Fruit fly (Drosophila melanogaster) whole organism, embryonic: ENCODE data around the gene CG32650.

Source experiments
- Abd-B ChIP-seq: fragments of 200-800 bp; sonication (Bioruptor generic); optimal IDR thresholded peaks from 2 replicates; lab custom pipeline; 2018; ENCODE audit warnings: missing biosample characterization, mild to moderate bottlenecking, missing genetic modification characterization, moderate library complexity
- B-H2 ChIP-seq: fragments of 200-800 bp; sonication (Bioruptor generic); optimal IDR thresholded peaks from 2 replicates; lab custom pipeline; 2018; ENCODE audit warnings: missing biosample characterization, mild to moderate bottlenecking, missing genetic modification characterization
- CG10267 ChIP-seq: fragments of 200-800 bp; sonication (Bioruptor generic); optimal IDR thresholded peaks from 2 replicates; lab custom pipeline; 2018; ENCODE audit warnings: missing biosample characterization, mild to moderate bottlenecking, missing genetic modification characterization, moderate library complexity
- CG11093 ChIP-seq: fragments of 200-800 bp; sonication (Bioruptor generic); IDR thresholded peaks from 3 replicates; pipeline ENCODE4 v1.3.6; 2022; ENCODE audit warnings: missing biosample characterization, missing genetic modification characterization
- CG11247 ChIP-seq: fragments of 200-800 bp; sonication (Bioruptor generic); IDR thresholded peaks from 2 replicates; pipeline ENCODE4 v1.3.6; 2022; ENCODE audit warnings: missing biosample characterization, missing genetic modification characterization
- CG12104 ChIP-seq: fragments of 200-800 bp; sonication (Bioruptor generic); optimal IDR thresholded peaks from 3 replicates; lab custom pipeline; 2016; ENCODE audit warnings: missing biosample characterization, missing genetic modification characterization
- CG12299 ChIP-seq: fragments of 200-800 bp; sonication (Bioruptor generic); optimal IDR thresholded peaks from 2 replicates; lab custom pipeline; 2018; ENCODE audit warnings: missing biosample characterization, mild to moderate bottlenecking, missing genetic modification characterization
- CG13424 ChIP-seq: fragments of 200-800 bp; sonication (Bioruptor generic); optimal IDR thresholded peaks from 2 replicates; lab custom pipeline; 2019; ENCODE audit warnings: missing biosample characterization, mild to moderate bottlenecking, missing genetic modification characterization, moderate library complexity
- CG15269 ChIP-seq: fragments of 200-800 bp; sonication (Bioruptor generic); optimal IDR thresholded peaks from 2 replicates; lab custom pipeline; 2018; ENCODE audit warnings: missing biosample characterization, mild to moderate bottlenecking, missing genetic modification characterization, moderate library complexity
- CG15696 ChIP-seq: fragments of 200-800 bp; sonication (Bioruptor generic); optimal IDR thresholded peaks from 2 replicates; lab custom pipeline; 2019; ENCODE audit warnings: missing biosample characterization, mild to moderate bottlenecking, missing genetic modification characterization, moderate library complexity
- CG16813 ChIP-seq: fragments of 200-800 bp; sonication (Bioruptor generic); IDR thresholded peaks from 3 replicates; pipeline ENCODE4 v1.3.6; 2022; ENCODE audit warnings: missing biosample characterization, missing genetic modification characterization; ENCODE audit not compliant: partially characterized antibody
- CG1832 ChIP-seq: fragments of 200-800 bp; sonication (Bioruptor generic); optimal IDR thresholded peaks from 2 replicates; lab custom pipeline; 2017; ENCODE audit warnings: missing biosample characterization, mild to moderate bottlenecking, missing genetic modification characterization, inconsistent platforms
- CG2116 ChIP-seq: fragments of 200-800 bp; sonication (Bioruptor generic); optimal IDR thresholded peaks from 3 replicates; lab custom pipeline; 2018; ENCODE audit warnings: missing biosample characterization, mild to moderate bottlenecking, missing genetic modification characterization
- CG2129 ChIP-seq: fragments of 200-800 bp; sonication (Bioruptor generic); IDR thresholded peaks from 2 replicates; pipeline ENCODE4 v1.3.6; 2022; ENCODE audit warnings: missing biosample characterization, missing genetic modification characterization; ENCODE audit not compliant: partially characterized antibody
- CG32767 ChIP-seq: fragments of 200-800 bp; sonication (Bioruptor generic); IDR thresholded peaks from 2 replicates; pipeline ENCODE4 v1.3.6; 2022; ENCODE audit warnings: missing biosample characterization, missing genetic modification characterization
- CG33213 ChIP-seq: fragments of 200-800 bp; sonication (Bioruptor generic); optimal IDR thresholded peaks from 3 replicates; lab custom pipeline; 2016; ENCODE audit warnings: missing biosample characterization, missing genetic modification characterization
- CG3726 ChIP-seq: fragments of 200-800 bp; sonication (Bioruptor generic); IDR thresholded peaks from 3 replicates; pipeline ENCODE4, ENCODE4 v1.3.6; 2022; ENCODE audit warnings: missing biosample characterization, missing genetic modification characterization
- CG5180 ChIP-seq: fragments of 200-800 bp; sonication (Bioruptor generic); optimal IDR thresholded peaks from 3 replicates; lab custom pipeline; 2017; ENCODE audit warnings: missing biosample characterization, missing genetic modification characterization, mild to moderate bottlenecking, moderate library complexity, missing genetic modification reagents
- CG6175 ChIP-seq: fragments of 200-800 bp; sonication (Bioruptor generic); IDR thresholded peaks from 3 replicates; pipeline ENCODE4 v1.3.6; 2022; ENCODE audit warnings: missing biosample characterization, missing genetic modification characterization
- CG6813 ChIP-seq: fragments of 200-800 bp; sonication (Bioruptor generic); optimal IDR thresholded peaks from 2 replicates; lab custom pipeline; 2017; ENCODE audit warnings: missing biosample characterization, missing genetic modification characterization, mild to moderate bottlenecking, moderate library complexity, missing genetic modification reagents
- CG8281 ChIP-seq: fragments of 200-800 bp; sonication (Bioruptor generic); optimal IDR thresholded peaks from 2 replicates; lab custom pipeline; 2018; ENCODE audit warnings: missing biosample characterization, mild to moderate bottlenecking, missing genetic modification characterization, moderate library complexity
- CG9932 ChIP-seq: fragments of 200-800 bp; sonication (Bioruptor generic); IDR thresholded peaks from 2 replicates; pipeline ENCODE4 v1.3.6; 2022; ENCODE audit warnings: missing biosample characterization, missing genetic modification characterization
- CkIIα-i1 ChIP-seq: fragments of 200-800 bp; sonication (Bioruptor generic); IDR thresholded peaks from 2 replicates; pipeline ENCODE4 v1.3.6; 2022; ENCODE audit warnings: missing biosample characterization, missing genetic modification characterization
- Dek ChIP-seq: fragments of 200-800 bp; sonication (Bioruptor generic); optimal IDR thresholded peaks from 3 replicates; lab custom pipeline; 2019; ENCODE audit warnings: missing biosample characterization, mild to moderate bottlenecking, missing genetic modification characterization, moderate library complexity
- Drgx ChIP-seq: fragments of 200-800 bp; sonication (Bioruptor generic); IDR thresholded peaks from 2 replicates; pipeline ENCODE4 v1.3.6; 2022; ENCODE audit warnings: missing biosample characterization, missing genetic modification characterization
- ERR ChIP-seq: fragments of 200-800 bp; sonication (Bioruptor generic); optimal IDR thresholded peaks from 2 replicates; lab custom pipeline; 2016; ENCODE audit warnings: missing biosample characterization, missing genetic modification characterization
- HLH3B ChIP-seq: fragments of 200-800 bp; sonication (Bioruptor generic); IDR thresholded peaks from 2 replicates; pipeline ENCODE4 v1.3.6; 2022; ENCODE audit warnings: missing biosample characterization, missing genetic modification characterization
- HmgZ ChIP-seq: fragments of 200-800 bp; sonication (Bioruptor generic); optimal IDR thresholded peaks from 2 replicates; lab custom pipeline; 2018; ENCODE audit warnings: missing biosample characterization, mild to moderate bottlenecking, missing genetic modification characterization
- Hmr ChIP-seq: fragments of 200-800 bp; sonication (Bioruptor generic); optimal IDR thresholded peaks from 3 replicates; lab custom pipeline; 2017; ENCODE audit warnings: mild to moderate bottlenecking, missing biosample characterization, missing genetic modification reagents, missing genetic modification characterization
- Hmx ChIP-seq: fragments of 200-800 bp; sonication (Bioruptor generic); optimal IDR thresholded peaks from 2 replicates; lab custom pipeline; 2016; ENCODE audit warnings: missing biosample characterization, missing genetic modification characterization
- Lhr ChIP-seq: fragments of 200-800 bp; sonication (Bioruptor generic); optimal IDR thresholded peaks from 3 replicates; lab custom pipeline; 2017; ENCODE audit warnings: mild to moderate bottlenecking, missing biosample characterization, missing genetic modification reagents, missing genetic modification characterization
- Meics ChIP-seq: fragments of 200-800 bp; sonication (Bioruptor generic); optimal IDR thresholded peaks from 2 replicates; lab custom pipeline; 2017; ENCODE audit warnings: missing biosample characterization, mild to moderate bottlenecking, missing genetic modification characterization
- Mes4 ChIP-seq: fragments of 200-800 bp; sonication (Bioruptor generic); optimal IDR thresholded peaks from 2 replicates; lab custom pipeline; 2016; ENCODE audit warnings: missing biosample characterization, missing genetic modification characterization
- NK7.1 ChIP-seq: fragments of 200-800 bp; sonication (Bioruptor generic); optimal IDR thresholded peaks from 3 replicates; lab custom pipeline; 2016; ENCODE audit warnings: missing biosample characterization, missing genetic modification characterization
- Oli ChIP-seq: fragments of 200-800 bp; sonication (Bioruptor generic); optimal IDR thresholded peaks from 2 replicates; lab custom pipeline; 2018; ENCODE audit warnings: missing biosample characterization, mild to moderate bottlenecking, missing genetic modification characterization, moderate library complexity
- Rx ChIP-seq: fragments of 200-800 bp; sonication (Bioruptor generic); IDR thresholded peaks from 2 replicates; pipeline ENCODE4 v1.3.6; 2022; ENCODE audit warnings: missing biosample characterization, missing genetic modification characterization
- Stat92E ChIP-seq, 3 experiments: fragments of >200 bp in 2 of 3; fragments of 200-800 bp in 1 of 3; sonication (Bioruptor generic) in 1 of 3; optimal IDR thresholded peaks; 2 replicates each; lab custom pipeline; 2017 to 2019; ENCODE audit warnings: missing biosample characterization in 3 of 3, missing genetic modification characterization in 3 of 3, mild to moderate bottlenecking in 1 of 3, moderate library complexity in 1 of 3
- YL-1 ChIP-seq: fragments of 200-800 bp; sonication (Bioruptor generic); optimal IDR thresholded peaks from 3 replicates; lab custom pipeline; 2017; ENCODE audit warnings: missing biosample characterization, mild to moderate bottlenecking, missing genetic modification characterization
- cad ChIP-seq: fragments of >200 bp; optimal IDR thresholded peaks from 2 replicates; lab custom pipeline; 2017; ENCODE audit warnings: missing biosample characterization, missing genetic modification characterization
- ewg ChIP-seq: fragments of 200-800 bp; sonication (Bioruptor generic); optimal IDR thresholded peaks from 3 replicates; lab custom pipeline; 2017; ENCODE audit warnings: mild to moderate bottlenecking, missing biosample characterization, missing genetic modification reagents, missing genetic modification characterization
- gcm ChIP-seq: fragments of 200-800 bp; sonication (Bioruptor generic); optimal IDR thresholded peaks from 2 replicates; lab custom pipeline; 2019; ENCODE audit warnings: missing biosample characterization, mild to moderate bottlenecking, missing genetic modification characterization, moderate library complexity
- gro ChIP-seq: fragments of 200-800 bp; sonication (Bioruptor generic); optimal IDR thresholded peaks from 2 replicates; lab custom pipeline; 2016; ENCODE audit warnings: missing biosample characterization, missing genetic modification characterization
- gsb ChIP-seq: fragments of 200-800 bp; sonication (Bioruptor generic); IDR thresholded peaks from 2 replicates; pipeline ENCODE4 v1.3.6; 2022; ENCODE audit warnings: missing biosample characterization, missing genetic modification characterization
- lab ChIP-seq: fragments of 200-800 bp; sonication (Bioruptor generic); optimal IDR thresholded peaks from 3 replicates; lab custom pipeline; 2017; ENCODE audit warnings: missing biosample characterization, missing genetic modification characterization, mild to moderate bottlenecking, moderate library complexity, missing genetic modification reagents
- row ChIP-seq: fragments of 200-800 bp; sonication (Bioruptor generic); IDR thresholded peaks from 3 replicates; pipeline ENCODE4 v1.3.6; 2022; ENCODE audit warnings: missing biosample characterization, missing genetic modification characterization
- sens-2 ChIP-seq: fragments of 200-800 bp; sonication (Bioruptor generic); IDR thresholded peaks from 2 replicates; pipeline ENCODE4 v1.3.6; 2022; ENCODE audit warnings: missing biosample characterization, missing genetic modification characterization
- seq ChIP-seq: fragments of 200-800 bp; sonication (Bioruptor generic); IDR thresholded peaks from 2 replicates; pipeline ENCODE4 v1.3.6; 2022; ENCODE audit warnings: missing biosample characterization, missing genetic modification characterization
- tgo ChIP-seq: fragments of 200-800 bp; sonication (Bioruptor generic); IDR thresholded peaks from 3 replicates; pipeline ENCODE4 v1.3.6; 2022; ENCODE audit warnings: missing biosample characterization, missing genetic modification characterization
- twi ChIP-seq: fragments of 200-800 bp; optimal IDR thresholded peaks from 2 replicates; lab custom pipeline; 2019; ENCODE audit warnings: missing biosample characterization, mild to moderate bottlenecking, missing genetic modification characterization, moderate library complexity
- wdn ChIP-seq: fragments of 200-800 bp; sonication (Bioruptor generic); IDR thresholded peaks from 2 replicates; pipeline ENCODE4 v1.3.6; 2022; ENCODE audit warnings: missing biosample characterization, missing genetic modification characterization
- zen2 ChIP-seq: fragments of 200-800 bp; sonication (Bioruptor generic); IDR thresholded peaks from 3 replicates; pipeline ENCODE4 v1.3.6; 2022; ENCODE audit warnings: missing biosample characterization, missing genetic modification characterization; ENCODE audit not compliant: partially characterized antibody

CG32650 gene

DNA sequence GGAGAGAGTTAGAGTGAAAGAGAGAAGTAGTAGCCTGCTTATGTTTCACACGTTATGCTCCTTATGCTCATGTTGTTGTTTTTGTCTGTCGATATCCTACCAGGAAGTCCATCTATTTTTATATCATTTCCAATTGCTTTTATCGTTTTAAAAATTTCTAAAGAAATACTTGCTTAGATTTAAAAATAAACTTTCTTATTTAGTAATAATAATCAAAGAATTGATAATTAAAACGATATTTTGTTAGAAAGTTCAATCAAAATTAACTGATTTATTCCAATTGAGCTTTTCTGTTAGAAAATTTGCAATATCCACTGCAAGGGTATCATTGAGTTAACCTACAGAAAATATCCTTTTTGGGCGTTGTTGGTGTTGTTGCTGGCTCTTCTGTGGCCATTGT lies 28.6 kb downstream of the CG32650 start:
- TF ChIP-seq gcm (GFP tag; lab: Kevin White, UChicago) (no peak), ewg (GFP tag; lab: Kevin White, UChicago) (peak; percentile 51), CG33213 (GFP tag; lab: Kevin White, UChicago) (no peak), CG6175 (GFP tag; lab: Robert Waterston, UW) (no peak), CG12299 (tag; lab: Kevin White, UChicago) (no peak), CG9932 (no peak), CG15269 (peak; percentile 27), NK7.1 (no peak), sens-2 (no peak), cad (GFP tag; lab: Kevin White, UChicago) (no peak), Hmx (GFP tag; lab: Kevin White, UChicago) (no peak), Dek (peak; percentile 6), B-H2 (GFP tag; lab: Kevin White, UChicago) (no peak), Stat92E (GFP tag; optimal IDR thresholded peaks at IDR 0.05; lab: Kevin White, UChicago) (no peak), YL-1 (GFP tag; lab: Kevin White, UChicago) (no peak), Meics (GFP tag; lab: Kevin White, UChicago) (peak; percentile 47), wdn (GFP tag; lab: Robert Waterston, UW) (no peak), Abd-B (GFP tag; lab: Kevin White, UChicago) (no peak), ERR (GFP tag; lab: Kevin White, UChicago) (no peak), CG8281 (tag; lab: Kevin White, UChicago) (no peak), seq (GFP tag; lab: Robert Waterston, UW) (no peak), CG16813 (GFP tag; lab: Robert Waterston, UW) (no peak), gro (GFP tag; lab: Kevin White, UChicago) (no peak), Hmr (GFP tag; lab: Kevin White, UChicago) (peak; percentile 29), CG11247 (no peak), Lhr (no peak), CG10267 (tag; lab: Kevin White, UChicago) (no peak), Drgx (no peak), row (GFP tag; lab: Robert Waterston, UW) (peak; percentile 66), HmgZ (tag; lab: Kevin White, UChicago) (no peak), CG12104 (GFP tag; lab: Kevin White, UChicago) (no peak), CG1832 (GFP tag; lab: Kevin White, UChicago) (no peak), CG6813 (no peak), lab (GFP tag; lab: Kevin White, UChicago) (peak; percentile 38), Oli (tag; lab: Kevin White, UChicago) (peak; percentile 5), CG11093 (GFP tag; lab: Robert Waterston, UW) (no peak), CG32767 (GFP tag; lab: Robert Waterston, UW) (no peak), Mes4 (no peak), CkIIα-i1 (GFP tag; lab: Robert Waterston, UW) (no peak), HLH3B (GFP tag; lab: Robert Waterston, UW) (no peak), Rx (GFP tag; lab: Robert Waterston, UW) (no peak), CG2129 (GFP tag; lab: Robert Waterston, UW) (no peak), tgo (GFP tag; lab: Robert Waterston, UW) (no peak), twi (tag; lab: Kevin White, UChicago) (no peak), CG5180 (no peak), CG3726 (GFP tag; lab: Robert Waterston, UW) (no peak), CG13424 (tag; lab: Kevin White, UChicago) (peak; percentile 31), zen2 (GFP tag; lab: Robert Waterston, UW) (no peak), CG2116 (no peak), gsb (GFP tag; lab: Robert Waterston, UW) (no peak), CG15696 (tag; lab: Kevin White, UChicago) (no peak)
